Worm (Caenorhabditis elegans): ENCODE measurements around the gene atg-16.2.

DNA sequence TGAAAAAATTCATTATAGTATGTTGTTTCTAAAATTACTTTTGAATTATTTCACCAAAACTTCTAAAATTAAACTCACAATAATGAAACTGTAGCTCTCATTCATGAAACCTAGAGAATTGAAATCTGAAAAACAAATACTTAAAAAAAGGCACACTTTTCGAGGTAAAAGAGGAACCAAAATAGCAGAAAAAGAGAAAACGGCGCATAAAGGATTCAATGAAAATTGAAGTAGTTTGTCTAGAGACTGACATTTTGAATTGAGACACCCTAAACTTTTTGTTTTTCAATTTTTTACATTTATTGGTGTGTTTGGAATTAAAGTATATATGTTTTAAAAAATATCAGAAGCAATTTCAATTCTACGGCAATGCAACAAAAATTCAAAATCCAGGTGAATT, 17.8 kb upstream of the atg-16.2 start, which contains the start of gene dgk-5:
- TF ChIP-seq dao-5 (tag; optimal IDR thresholded peaks at IDR 0.05), result no peak
- TF ChIP-seq him-1 (tag; optimal IDR thresholded peaks at IDR 0.05), result no peak
- TF ChIP-seq W03F9.2 (tag; optimal IDR thresholded peaks at IDR 0.05), result no peak
